Fruit fly (Drosophila melanogaster): Measurements from ENCODE around the gene Nepl13.
A peak's percentile ranks its signal among the peaks of the same experiment; 100 is the strongest.

The Nepl13 gene

dm6 chr3R:22720808-22721306 lies 40.0 kb downstream of the Nepl13 start, which contains the start of gene wge (continued):
- peak; percentile 37 for TF ChIP-seq vri (GFP tag; optimal IDR thresholded peaks at IDR 0.05)
- no peak for TF ChIP-seq Ets21C (GFP tag; optimal IDR thresholded peaks at IDR 0.05)
- TF ChIP-seq CG9139 (GFP tag; optimal IDR thresholded peaks at IDR 0.05), result peak; percentile 90
- peak; percentile 87 for TF ChIP-seq spab (GFP tag; optimal IDR thresholded peaks at IDR 0.05)
- peak; percentile 52 for TF ChIP-seq CG8632 (GFP tag; optimal IDR thresholded peaks at IDR 0.05)
- TF ChIP-seq lz (GFP tag; optimal IDR thresholded peaks at IDR 0.05), result peak; percentile 1
- no peak for TF ChIP-seq Hr4 (GFP tag; optimal IDR thresholded peaks at IDR 0.05)
- TF ChIP-seq CG11294 (GFP tag; IDR thresholded peaks at IDR 0.05), result no peak
- peak; percentile 80 for TF ChIP-seq eg (GFP tag; IDR thresholded peaks at IDR 0.05)
- TF ChIP-seq CG16779 (tag; optimal IDR thresholded peaks at IDR 0.05), result peak; percentile 84
- TF ChIP-seq fkh (GFP tag; optimal IDR thresholded peaks at IDR 0.05), result no peak
- TF ChIP-seq CG4318 (GFP tag; optimal IDR thresholded peaks at IDR 0.05), result no peak
- TF ChIP-seq CG6276 (GFP tag; optimal IDR thresholded peaks at IDR 0.05), result peak; percentile 85
- TF ChIP-seq CG34406 (GFP tag; optimal IDR thresholded peaks at IDR 0.05), result peak; percentile 46
- peak; percentile 78 for TF ChIP-seq CG15336 (GFP tag; IDR thresholded peaks at IDR 0.05)
- peak; percentile 74 for TF ChIP-seq CG10669 (GFP tag; optimal IDR thresholded peaks at IDR 0.05)
- no peak for TF ChIP-seq pdm3 (GFP tag; optimal IDR thresholded peaks at IDR 0.05)
- peak; percentile 23 for TF ChIP-seq CG7368 (GFP tag; optimal IDR thresholded peaks at IDR 0.05)
- peak; percentile 32 for TF ChIP-seq topi (GFP tag; optimal IDR thresholded peaks at IDR 0.05)
- peak; percentile 27 for TF ChIP-seq dac (GFP tag; optimal IDR thresholded peaks at IDR 0.05)
- TF ChIP-seq Eip93F (GFP tag; optimal IDR thresholded peaks at IDR 0.05), result peak; percentile 47
- TF ChIP-seq ss (GFP tag; optimal IDR thresholded peaks at IDR 0.05), result peak; percentile 92 to 96
- peak; percentile 20 for TF ChIP-seq Eip78C (GFP tag)
- peak; percentile 32 for TF ChIP-seq Sox14 (GFP tag; optimal IDR thresholded peaks at IDR 0.05)
- TF ChIP-seq CG6163 (GFP tag; IDR thresholded peaks at IDR 0.05), result peak; percentile 63; the same call in 2 of the 3 replicates

- TF ChIP-seq achi (GFP tag; optimal IDR thresholded peaks at IDR 0.05), result no peak
- TF ChIP-seq esn (GFP tag; optimal IDR thresholded peaks at IDR 0.05), result no peak
- no peak for TF ChIP-seq CG10669 (GFP tag; optimal IDR thresholded peaks at IDR 0.05)
- no peak for TF ChIP-seq CG7368 (GFP tag; optimal IDR thresholded peaks at IDR 0.05)
- TF ChIP-seq Gug (GFP tag; IDR thresholded peaks at IDR 0.05), result no peak
- no peak for TF ChIP-seq Sox15 (GFP tag; optimal IDR thresholded peaks at IDR 0.05)
- no peak for TF ChIP-seq CG8632 (GFP tag; optimal IDR thresholded peaks at IDR 0.05)
- no peak for TF ChIP-seq CG11762 (GFP tag; optimal IDR thresholded peaks at IDR 0.05; ENCODE audit: insufficient read depth)
- TF ChIP-seq spab (GFP tag; optimal IDR thresholded peaks at IDR 0.05), result no peak
- no peak for TF ChIP-seq net (GFP tag; optimal IDR thresholded peaks at IDR 0.05)
- no peak for TF ChIP-seq salr (GFP tag; optimal IDR thresholded peaks at IDR 0.05)
- no peak for TF ChIP-seq Sox102F (GFP tag; optimal IDR thresholded peaks at IDR 0.05)
- TF ChIP-seq CG34406 (GFP tag; optimal IDR thresholded peaks at IDR 0.05), result no peak
- TF ChIP-seq CG32006 (GFP tag; optimal IDR thresholded peaks at IDR 0.05), result no peak
Observed at dm6 chr3R:22719607-22719949, 41.3 kb downstream of the Nepl13 start.

- TF ChIP-seq CG3032 (tag; optimal IDR thresholded peaks at IDR 0.05) (no peak), esn (GFP tag; optimal IDR thresholded peaks at IDR 0.05) (no peak), dac (GFP tag; optimal IDR thresholded peaks at IDR 0.05) (no peak), svp (GFP tag) (no peak), fd59A (GFP tag; optimal IDR thresholded peaks at IDR 0.05) (no peak), Met (GFP tag; optimal IDR thresholded peaks at IDR 0.05) (no peak), CG8119 (GFP tag; IDR thresholded peaks at IDR 0.05) (no peak), CG6276 (GFP tag; optimal IDR thresholded peaks at IDR 0.05) (no peak), Sox15 (GFP tag; optimal IDR thresholded peaks at IDR 0.05) (no peak), vri (GFP tag; optimal IDR thresholded peaks at IDR 0.05) (no peak), Hr38 (GFP tag; optimal IDR thresholded peaks at IDR 0.05) (no peak), dsx (GFP tag; optimal IDR thresholded peaks at IDR 0.05; ENCODE audit: poor library complexity, severe bottlenecking) (no peak), CG16779 (tag; optimal IDR thresholded peaks at IDR 0.05) (no peak), Hr39 (GFP tag; optimal IDR thresholded peaks at IDR 0.05) (no peak), CG1621 (tag; optimal IDR thresholded peaks at IDR 0.05) (no peak), Eip75B (GFP tag; optimal IDR thresholded peaks at IDR 0.05) (no peak)
Observed at dm6 chr3R:22718937-22719606, 41.8 kb downstream of the Nepl13 start.

Data from whole organism, prepupa.